Worm (Caenorhabditis elegans): ENCODE results near the gene F32D8.15.
A peak's percentile ranks its signal among the peaks of the same experiment; 100 is the strongest.

F32D8.15 gene

ce11 chrV:10896706-10897105 is 7.1 kb upstream of the F32D8.15 start:
- 0 out of 2 replicates have a peak, but pooled peaks have one; percentile 5 for TF ChIP-seq ceh-58 (GFP tag; IDR thresholded peaks at IDR 0.05)
- TF ChIP-seq lag-1 (GFP tag; IDR thresholded peaks at IDR 0.05) = no peak
- no peak for TF ChIP-seq ccch-3 (GFP tag; optimal IDR thresholded peaks at IDR 0.05)
- 0 out of 2 replicates have a peak, but pooled peaks have one; percentile 10 for TF ChIP-seq Y56A3A.18 (GFP tag; IDR thresholded peaks at IDR 0.05)

DNA sequence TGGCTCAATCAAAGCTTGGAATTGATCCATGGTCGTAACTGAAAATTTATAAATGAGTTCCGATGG is 6.9 kb upstream of the F32D8.15 start, which contains the start of gene sec-61.G:
Gene sec-61.G (minus strand): TSS at position 38 of the 66 bp plus-strand sequence.
- TF ChIP-seq athp-1 (tag; optimal IDR thresholded peaks at IDR 0.05) (no peak), die-1 (tag; optimal IDR thresholded peaks at IDR 0.05) (no peak), lin-35 (GFP tag; optimal IDR thresholded peaks at IDR 0.05) (no peak), T26A5.8 (tag; optimal IDR thresholded peaks at IDR 0.05) (no peak), F52B5.7 (tag; optimal IDR thresholded peaks at IDR 0.05) (no peak), unc-62 (GFP tag; optimal IDR thresholded peaks at IDR 0.05) (no peak), B0019.2 (GFP tag; conservative IDR thresholded peaks at IDR 0.05) (no peak), snpc-3.4 (tag; optimal IDR thresholded peaks at IDR 0.05) (no peak), hlh-12 (tag; optimal IDR thresholded peaks at IDR 0.05) (no peak), Y79H2A.3 (GFP tag; conservative IDR thresholded peaks at IDR 0.05) (no peak), ztf-28 (GFP tag; IDR thresholded peaks at IDR 0.05) (no peak), bed-1 (GFP tag; IDR thresholded peaks at IDR 0.05) (no peak), cebp-1 (GFP tag; IDR thresholded peaks at IDR 0.05) (no peak), cebp-1 (tag; optimal IDR thresholded peaks at IDR 0.05) (no peak), repo-1 (tag; optimal IDR thresholded peaks at IDR 0.05) (no peak), D2030.7 (GFP tag; IDR thresholded peaks at IDR 0.05) (no peak), F39B2.1 (GFP tag; IDR thresholded peaks at IDR 0.05) (no peak), akir-1 (GFP tag; optimal IDR thresholded peaks at IDR 0.05) (no peak)

DNA sequence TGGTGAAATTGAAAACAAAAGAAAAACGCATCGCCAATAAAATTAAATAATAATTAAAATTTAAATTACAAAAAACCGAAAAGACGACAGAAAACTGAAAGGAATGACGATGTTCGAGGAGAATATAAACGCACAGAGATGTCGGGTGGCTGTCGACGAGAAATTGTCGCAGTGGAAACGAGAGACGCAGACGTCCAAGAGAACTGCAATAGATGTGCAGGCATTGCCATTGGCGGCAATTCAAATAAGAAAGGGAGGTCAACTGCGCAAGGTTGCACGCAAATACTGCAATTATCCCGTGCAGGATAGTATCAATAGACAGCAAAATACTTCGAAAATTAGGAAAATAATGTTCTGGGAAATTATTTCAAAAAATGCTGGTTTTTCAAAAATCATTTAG is 6.7 kb upstream of the F32D8.15 start:
- TF ChIP-seq sptf-2 (GFP tag; optimal IDR thresholded peaks at IDR 0.05) = peak; percentile 65
- TF ChIP-seq lsl-1 (GFP tag; optimal IDR thresholded peaks at IDR 0.05) = peak; percentile 87
- peak; percentile 96 for TF ChIP-seq K11D2.4 (GFP tag; IDR thresholded peaks at IDR 0.05)
- TF ChIP-seq madf-6 (GFP tag; IDR thresholded peaks at IDR 0.05) = peak; percentile 94
- peak; percentile 97 for TF ChIP-seq ekl-4 (GFP tag; IDR thresholded peaks at IDR 0.05)
- TF ChIP-seq unc-130 (GFP tag; optimal IDR thresholded peaks at IDR 0.05) = peak; percentile 96
- no peak for TF ChIP-seq mxl-1 (tag; optimal IDR thresholded peaks at IDR 0.05)
- TF ChIP-seq F33H1.4 (GFP tag; IDR thresholded peaks at IDR 0.05) = peak; percentile 88
- TF ChIP-seq mes-4 (tag; optimal IDR thresholded peaks at IDR 0.05) = peak; percentile 14
- peak; percentile 90 for TF ChIP-seq hsf-1 (GFP tag; IDR thresholded peaks at IDR 0.05)
- no peak for TF ChIP-seq tbx-9 (tag; optimal IDR thresholded peaks at IDR 0.05; ENCODE audit: borderline replicate concordance)
- TF ChIP-seq let-526 (GFP tag; IDR thresholded peaks at IDR 0.05) = peak; percentile 95
- TF ChIP-seq madf-3 (GFP tag; IDR thresholded peaks at IDR 0.05) = peak; percentile 98
- peak; percentile 90 for TF ChIP-seq Y56A3A.18 (GFP tag; IDR thresholded peaks at IDR 0.05)
- peak; percentile 79 for TF ChIP-seq ccch-3 (GFP tag; optimal IDR thresholded peaks at IDR 0.05)
- peak; percentile 81; the same call in 1 of the 2 replicates for TF ChIP-seq bed-2 (GFP tag; IDR thresholded peaks at IDR 0.05)
- TF ChIP-seq rcor-1 (GFP tag; IDR thresholded peaks at IDR 0.05) = peak; percentile 96
- peak; percentile 96 for TF ChIP-seq nhr-90 (tag; optimal IDR thresholded peaks at IDR 0.05)
- TF ChIP-seq F57A8.1 (GFP tag; optimal IDR thresholded peaks at IDR 0.05) = no peak
- peak; percentile 80 for TF ChIP-seq snpc-1.3 (tag; optimal IDR thresholded peaks at IDR 0.05; ENCODE audit: insufficient read depth)
- peak; percentile 94 for TF ChIP-seq F39B2.1 (GFP tag; IDR thresholded peaks at IDR 0.05)
- TF ChIP-seq C06A6.2 (GFP tag; conservative IDR thresholded peaks at IDR 0.05) = peak; percentile 95
- peak; percentile 94 to 99 (median 99) for TF ChIP-seq lin-35 (GFP tag; optimal IDR thresholded peaks at IDR 0.05)
- no peak for TF ChIP-seq hlh-12 (tag; optimal IDR thresholded peaks at IDR 0.05)
- TF ChIP-seq rpc-1 (optimal IDR thresholded peaks at IDR 0.05) = no peak
- no peak for TF ChIP-seq rpc-1 (tag; optimal IDR thresholded peaks at IDR 0.05)
- TF ChIP-seq ztf-25 (GFP tag; IDR thresholded peaks at IDR 0.05) = no peak
- TF ChIP-seq T07F8.4 (tag; optimal IDR thresholded peaks at IDR 0.05) = peak; percentile 81
- TF ChIP-seq lir-1 (GFP tag; conservative IDR thresholded peaks at IDR 0.05) = peak; percentile 90
- TF ChIP-seq dpff-1 (tag; optimal IDR thresholded peaks at IDR 0.05) = peak; percentile 84
- TF ChIP-seq ztf-3 (GFP tag; optimal IDR thresholded peaks at IDR 0.05) = peak; percentile 94

Measured in whole organism, young adult.